Fruit fly (Drosophila melanogaster) whole organism, pupa: ENCODE data around the gene Tyler.

Experiments
- CG10348 ChIP-seq: fragments of 200-800 bp; sonication (Bioruptor generic); IDR thresholded peaks from 2 replicates; pipeline ENCODE4 v1.3.6; 2022; ENCODE audit warnings: missing biosample characterization, missing genetic modification characterization
- CG12605 ChIP-seq: fragments of 200-800 bp; sonication (Bioruptor generic); IDR thresholded peaks from 2 replicates; pipeline ENCODE4 v1.3.6; 2022; ENCODE audit warnings: missing biosample characterization, missing genetic modification characterization
- CG13204 ChIP-seq: fragments of 200-800 bp; sonication (Bioruptor generic); optimal IDR thresholded peaks from 2 replicates; lab custom pipeline; 2018; ENCODE audit warnings: missing biosample characterization, mild to moderate bottlenecking, missing genetic modification characterization, moderate library complexity
- CG14655 ChIP-seq: fragments of 200-800 bp; sonication (Bioruptor generic); optimal IDR thresholded peaks from 3 replicates; lab custom pipeline; 2017; ENCODE audit warnings: mild to moderate bottlenecking, missing biosample characterization, missing genetic modification reagents, missing genetic modification characterization
- CG15710 ChIP-seq: fragments of 200-800 bp; sonication (Bioruptor generic); optimal IDR thresholded peaks from 2 replicates; lab custom pipeline; 2018; ENCODE audit warnings: missing biosample characterization, mild to moderate bottlenecking, missing genetic modification characterization, moderate library complexity
- CG17806 ChIP-seq: fragments of 200-800 bp; sonication (Bioruptor generic); optimal IDR thresholded peaks from 2 replicates; lab custom pipeline; 2018; ENCODE audit warnings: missing biosample characterization, mild to moderate bottlenecking, missing genetic modification characterization, moderate library complexity
- CG32121 ChIP-seq: fragments of 200-800 bp; sonication (Bioruptor generic); IDR thresholded peaks from 2 replicates; pipeline ENCODE4 v1.3.6; 2022; ENCODE audit warnings: missing biosample characterization, missing genetic modification characterization
- CG34367 ChIP-seq: fragments of 200-800 bp; sonication (Bioruptor generic); optimal IDR thresholded peaks from 2 replicates; lab custom pipeline; 2018; ENCODE audit warnings: missing biosample characterization, mild to moderate bottlenecking, missing genetic modification characterization
- CG4496 ChIP-seq: fragments of 200-800 bp; sonication (Bioruptor generic); IDR thresholded peaks from 3 replicates; pipeline ENCODE4 v1.3.6; 2022; ENCODE audit warnings: missing biosample characterization, missing genetic modification characterization
- CG8159 ChIP-seq: fragments of 200-800 bp; sonication (Bioruptor generic); optimal IDR thresholded peaks from 3 replicates; lab custom pipeline; 2018; ENCODE audit warnings: missing biosample characterization, mild to moderate bottlenecking, missing genetic modification characterization, moderate library complexity
- CG8301 ChIP-seq: fragments of 200-800 bp; sonication (Bioruptor generic); optimal IDR thresholded peaks from 2 replicates; lab custom pipeline; 2018; ENCODE audit warnings: missing biosample characterization, mild to moderate bottlenecking, missing genetic modification characterization
- CG9948 ChIP-seq: fragments of 200-800 bp; sonication (Bioruptor generic); optimal IDR thresholded peaks from 2 replicates; lab custom pipeline; 2018; ENCODE audit warnings: missing biosample characterization, mild to moderate bottlenecking, missing genetic modification characterization, moderate library complexity
- D1 ChIP-seq: fragments of 200-800 bp; sonication (Bioruptor generic); optimal IDR thresholded peaks from 2 replicates; lab custom pipeline; 2018; ENCODE audit warnings: missing biosample characterization, mild to moderate bottlenecking, missing genetic modification characterization, moderate library complexity
- EcR ChIP-seq: fragments of 200-800 bp; sonication (Bioruptor generic); optimal IDR thresholded peaks from 3 replicates; lab custom pipeline; 2019; ENCODE audit warnings: missing biosample characterization, missing genetic modification characterization, mild to moderate bottlenecking, moderate library complexity, missing genetic modification reagents
- Ets98B ChIP-seq: fragments of 200-800 bp; sonication (Bioruptor generic); IDR thresholded peaks from 2 replicates; pipeline ENCODE4 v1.3.6; 2022; ENCODE audit warnings: missing biosample characterization, missing genetic modification characterization
- Pif1A ChIP-seq: fragments of 200-800 bp; sonication (Bioruptor generic); optimal IDR thresholded peaks from 3 replicates; lab custom pipeline; 2016; ENCODE audit warnings: missing biosample characterization, missing genetic modification characterization
- Pif1B ChIP-seq: fragments of 200-800 bp; sonication (Bioruptor generic); optimal IDR thresholded peaks from 3 replicates; lab custom pipeline; 2016; ENCODE audit warnings: missing biosample characterization, missing genetic modification characterization
- Snoo ChIP-seq: fragments of 200-800 bp; sonication (Bioruptor generic); optimal IDR thresholded peaks from 3 replicates; lab custom pipeline; 2017; ENCODE audit warnings: missing biosample characterization, mild to moderate bottlenecking, missing genetic modification characterization, inconsistent platforms
- fd96Ca ChIP-seq: fragments of 200-800 bp; sonication (Bioruptor generic); IDR thresholded peaks from 3 replicates; pipeline ENCODE4 v1.3.6; 2022; ENCODE audit warnings: missing biosample characterization, missing genetic modification characterization
- gl ChIP-seq: fragments of 200-800 bp; sonication (Bioruptor generic); optimal IDR thresholded peaks from 2 replicates; lab custom pipeline; 2018; ENCODE audit warnings: missing biosample characterization, mild to moderate bottlenecking, missing genetic modification characterization
- rn ChIP-seq: fragments of 200-800 bp; sonication (Bioruptor generic); IDR thresholded peaks from 2 replicates; pipeline ENCODE4 v1.3.6; 2022; ENCODE audit warnings: missing biosample characterization, missing genetic modification characterization

The Tyler gene

DNA sequence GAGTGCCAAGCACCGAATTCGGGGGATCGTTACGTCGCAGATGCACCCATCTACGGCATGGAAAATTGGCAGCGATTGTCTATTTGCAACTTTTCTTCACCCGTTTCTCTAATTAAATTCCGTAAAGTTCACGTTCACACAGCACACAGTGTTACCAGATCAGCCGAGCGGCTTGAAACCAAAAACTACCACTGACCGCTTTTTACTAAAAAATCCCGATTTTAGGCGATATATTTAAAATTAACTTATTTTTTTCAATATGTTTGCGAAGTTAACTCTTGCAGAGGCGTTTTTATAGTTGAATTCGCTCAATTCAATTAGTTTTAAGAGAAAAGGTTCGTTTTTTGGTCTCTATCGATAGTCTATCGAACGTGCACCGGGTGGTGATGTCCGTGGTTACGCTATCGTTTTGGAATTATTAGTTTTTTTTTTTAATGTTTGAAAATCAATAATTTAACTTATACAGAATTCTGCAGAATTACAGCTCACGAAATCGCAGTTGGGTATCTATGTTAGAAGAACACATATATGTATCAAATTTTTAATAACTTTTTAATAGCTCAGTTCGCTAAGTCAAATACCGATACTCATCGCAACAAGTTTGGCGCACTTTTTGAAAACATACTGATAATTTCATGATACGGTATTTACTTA is 31.6 kb upstream of the Tyler start, which contains the start of gene Tao:
TSS of gene Tao (minus strand) at position 153 of the 654 bp plus-strand sequence.
- TF ChIP-seq CG9948 (tag; lab: Kevin White, UChicago) (no peak), Pif1B (GFP tag; lab: Kevin White, UChicago) (no peak), EcR (no peak), Ets98B (GFP tag; lab: Robert Waterston, UW) (no peak), rn (GFP tag; lab: Robert Waterston, UW) (no peak), CG14655 (no peak), CG17806 (no peak), CG10348 (GFP tag; lab: Robert Waterston, UW) (no peak), CG8159 (tag; lab: Kevin White, UChicago) (no peak), Pif1A (GFP tag; lab: Kevin White, UChicago) (no peak), CG15710 (no peak), gl (tag; lab: Kevin White, UChicago) (no peak), CG4496 (GFP tag; lab: Robert Waterston, UW) (no peak), CG8301 (tag; lab: Kevin White, UChicago) (no peak), CG32121 (GFP tag; lab: Robert Waterston, UW) (no peak), CG12605 (GFP tag; lab: Robert Waterston, UW) (no peak), Snoo (no peak), CG34367 (tag; lab: Kevin White, UChicago) (no peak), fd96Ca (GFP tag; lab: Robert Waterston, UW) (no peak)

dm6 chrX:19581881-19582280 is 29.4 kb upstream of the Tyler start, which contains the start of gene CG14218:
Gene CG14218 (minus strand): TSS chrX:19581981.
- no peak for TF ChIP-seq CG15710
- no peak for TF ChIP-seq CG32121 (GFP tag; lab: Robert Waterston, UW)
- no peak for TF ChIP-seq D1 (tag; lab: Kevin White, UChicago)
- no peak for TF ChIP-seq CG4496 (GFP tag; lab: Robert Waterston, UW)
- TF ChIP-seq Pif1A (GFP tag; lab: Kevin White, UChicago) = no peak
- TF ChIP-seq Ets98B (GFP tag; lab: Robert Waterston, UW) = no peak
- no peak for TF ChIP-seq EcR

DNA sequence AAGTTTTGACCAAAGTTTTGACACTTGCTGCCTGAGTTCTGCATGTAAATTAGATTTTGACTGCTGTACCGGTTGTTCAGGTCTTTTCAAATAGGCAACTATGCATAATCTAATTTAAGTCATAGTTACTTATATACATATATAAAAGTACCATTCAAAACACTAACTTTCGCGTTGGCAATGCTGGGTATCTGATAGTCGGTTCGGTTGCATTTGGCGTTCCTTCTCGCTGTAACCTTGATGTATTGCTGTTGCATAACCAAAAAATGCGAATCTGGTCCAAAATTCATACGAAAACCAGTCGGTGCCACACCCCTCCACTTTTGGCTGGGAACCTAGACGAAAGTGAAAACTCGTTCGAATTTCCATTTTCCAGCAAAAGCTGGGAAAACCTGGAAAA is 28.6 kb upstream of the Tyler start:
- no peak for TF ChIP-seq fd96Ca (GFP tag; lab: Robert Waterston, UW)
- no peak for TF ChIP-seq CG10348 (GFP tag; lab: Robert Waterston, UW)
- TF ChIP-seq gl (tag; lab: Kevin White, UChicago) = no peak
- TF ChIP-seq CG8301 (tag; lab: Kevin White, UChicago) = no peak
- TF ChIP-seq Snoo = no peak
- TF ChIP-seq CG4496 (GFP tag; lab: Robert Waterston, UW) = no peak
- no peak for TF ChIP-seq Pif1A (GFP tag; lab: Kevin White, UChicago)

dm6 chrX:19583317-19583716 is 28.0 kb upstream of the Tyler start, which contains the start of gene CG14204:
Gene CG14204 (plus strand): TSS chrX:19583617.
- no peak for TF ChIP-seq fd96Ca (GFP tag; lab: Robert Waterston, UW)
- TF ChIP-seq CG13204 = no peak
- TF ChIP-seq Snoo = no peak
- TF ChIP-seq CG12605 (GFP tag; lab: Robert Waterston, UW) = no peak
- no peak for TF ChIP-seq Pif1B (GFP tag; lab: Kevin White, UChicago)
- no peak for TF ChIP-seq CG34367 (tag; lab: Kevin White, UChicago)
- no peak for TF ChIP-seq D1 (tag; lab: Kevin White, UChicago)
- no peak for TF ChIP-seq CG9948 (tag; lab: Kevin White, UChicago)
- TF ChIP-seq CG10348 (GFP tag; lab: Robert Waterston, UW) = no peak
- no peak for TF ChIP-seq CG17806
- no peak for TF ChIP-seq CG32121 (GFP tag; lab: Robert Waterston, UW)
- TF ChIP-seq rn (GFP tag; lab: Robert Waterston, UW) = no peak
- no peak for TF ChIP-seq gl (tag; lab: Kevin White, UChicago)
- TF ChIP-seq CG8159 (tag; lab: Kevin White, UChicago) = no peak
- TF ChIP-seq CG15710 = no peak
- no peak for TF ChIP-seq Pif1A (GFP tag; lab: Kevin White, UChicago)
- no peak for TF ChIP-seq CG8301 (tag; lab: Kevin White, UChicago)

DNA sequence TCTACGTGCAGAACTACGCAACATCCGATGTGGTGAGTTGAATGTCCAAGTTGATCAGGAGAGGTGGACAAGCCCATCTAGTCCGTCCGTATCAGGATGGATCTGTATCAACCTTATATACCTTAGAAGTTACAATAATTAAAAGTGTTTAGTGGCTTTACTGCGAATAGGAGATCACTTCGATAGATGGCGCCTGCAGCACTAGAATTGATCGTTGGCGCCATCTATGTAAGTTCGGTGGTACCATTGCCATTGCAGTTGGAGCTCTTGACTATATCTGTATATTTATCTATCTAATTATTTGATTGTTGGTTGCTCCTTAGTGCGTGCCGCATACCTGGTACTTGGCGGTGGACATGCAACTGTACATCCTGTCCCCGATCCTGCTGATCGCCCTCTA is 26.2 kb upstream of the Tyler start:
- TF ChIP-seq Pif1A (GFP tag; lab: Kevin White, UChicago) (no peak), CG8159 (tag; lab: Kevin White, UChicago) (no peak), D1 (tag; lab: Kevin White, UChicago) (no peak), gl (tag; lab: Kevin White, UChicago) (no peak), CG4496 (GFP tag; lab: Robert Waterston, UW) (no peak), CG10348 (GFP tag; lab: Robert Waterston, UW) (no peak), EcR (no peak), CG8301 (tag; lab: Kevin White, UChicago) (no peak), Snoo (no peak), CG17806 (no peak), CG32121 (GFP tag; lab: Robert Waterston, UW) (no peak), CG13204 (no peak), Ets98B (GFP tag; lab: Robert Waterston, UW) (no peak), fd96Ca (GFP tag; lab: Robert Waterston, UW) (no peak), CG34367 (tag; lab: Kevin White, UChicago) (no peak), Pif1B (GFP tag; lab: Kevin White, UChicago) (no peak), CG14655 (no peak), CG15710 (no peak), rn (GFP tag; lab: Robert Waterston, UW) (no peak), CG12605 (GFP tag; lab: Robert Waterston, UW) (no peak)

dm6 chrX:19590070-19590469 is 21.3 kb upstream of the Tyler start, which contains the start of gene CG14219:
Gene CG14219 (minus strand): TSS chrX:19590170.
- TF ChIP-seq EcR (no peak), Pif1A (GFP tag; lab: Kevin White, UChicago) (no peak), Pif1B (GFP tag; lab: Kevin White, UChicago) (no peak), Ets98B (GFP tag; lab: Robert Waterston, UW) (no peak), rn (GFP tag; lab: Robert Waterston, UW) (no peak), CG12605 (GFP tag; lab: Robert Waterston, UW) (no peak), fd96Ca (GFP tag; lab: Robert Waterston, UW) (no peak)
